Fruit fly (Drosophila melanogaster) whole organism, embryonic: ENCODE data around the gene Rbp1-like.
A peak's percentile ranks its signal among the peaks of the same experiment; 100 is the strongest.

ENCODE experiments used
- Abd-B ChIP-seq: fragments of 200-800 bp; sonication (Bioruptor generic); optimal IDR thresholded peaks from 2 replicates; lab custom pipeline; 2018; ENCODE audit warnings: missing biosample characterization, mild to moderate bottlenecking, missing genetic modification characterization, moderate library complexity
- B-H2 ChIP-seq: fragments of 200-800 bp; sonication (Bioruptor generic); optimal IDR thresholded peaks from 2 replicates; lab custom pipeline; 2018; ENCODE audit warnings: missing biosample characterization, mild to moderate bottlenecking, missing genetic modification characterization
- Bdp1 ChIP-seq: fragments of 200-800 bp; sonication (Bioruptor generic); optimal IDR thresholded peaks from 3 replicates; lab custom pipeline; 2016; ENCODE audit warnings: missing biosample characterization, missing genetic modification characterization
- Blimp-1 ChIP-seq: fragments of 200-800 bp; sonication (Bioruptor generic); optimal IDR thresholded peaks from 3 replicates; lab custom pipeline; 2018; ENCODE audit warnings: missing biosample characterization, missing genetic modification characterization, mild to moderate bottlenecking, moderate library complexity, missing genetic modification reagents
- CG10462 ChIP-seq: fragments of 200-800 bp; sonication (Bioruptor generic); optimal IDR thresholded peaks from 2 replicates; lab custom pipeline; 2016; ENCODE audit warnings: missing biosample characterization, missing genetic modification characterization
- CG12744 ChIP-seq: fragments of 200-800 bp; sonication (Bioruptor generic); optimal IDR thresholded peaks from 2 replicates; lab custom pipeline; 2016; ENCODE audit warnings: missing biosample characterization, missing genetic modification characterization
- CG12942 ChIP-seq: fragments of 200-800 bp; sonication (Bioruptor generic); optimal IDR thresholded peaks from 3 replicates; lab custom pipeline; 2016; ENCODE audit warnings: missing biosample characterization, missing genetic modification characterization
- CG15514 ChIP-seq: fragments of 200-800 bp; sonication (Bioruptor generic); optimal IDR thresholded peaks from 3 replicates; lab custom pipeline; 2017; ENCODE audit warnings: missing biosample characterization, missing genetic modification characterization, mild to moderate bottlenecking, moderate library complexity, missing genetic modification reagents
- CG1603 ChIP-seq: fragments of 200-800 bp; sonication (Bioruptor generic); optimal IDR thresholded peaks from 2 replicates; lab custom pipeline; 2019; ENCODE audit warnings: missing biosample characterization, mild to moderate bottlenecking, missing genetic modification characterization, moderate library complexity
- CG17612 ChIP-seq: fragments of 200-800 bp; sonication (Bioruptor generic); IDR thresholded peaks from 2 replicates; pipeline ENCODE4 v1.3.6; 2022; ENCODE audit warnings: missing biosample characterization, missing genetic modification characterization
- CG18476 ChIP-seq: fragments of 200-800 bp; sonication (Bioruptor generic); optimal IDR thresholded peaks from 2 replicates; lab custom pipeline; 2016; ENCODE audit warnings: missing biosample characterization, mild to moderate bottlenecking, missing genetic modification characterization
- CG18764 ChIP-seq: fragments of 200-800 bp; sonication (Bioruptor generic); optimal IDR thresholded peaks from 3 replicates; lab custom pipeline; 2016; ENCODE audit warnings: missing biosample characterization, missing genetic modification characterization
- CG31365 ChIP-seq: fragments of 200-800 bp; sonication (Bioruptor generic); optimal IDR thresholded peaks from 2 replicates; lab custom pipeline; 2018; ENCODE audit warnings: missing biosample characterization, mild to moderate bottlenecking, missing genetic modification characterization
- CG31388 ChIP-seq: fragments of 200-800 bp; sonication (Bioruptor generic); optimal IDR thresholded peaks from 2 replicates; lab custom pipeline; 2016; ENCODE audit warnings: missing biosample characterization, missing genetic modification characterization
- CG33213 ChIP-seq: fragments of 200-800 bp; sonication (Bioruptor generic); optimal IDR thresholded peaks from 3 replicates; lab custom pipeline; 2016; ENCODE audit warnings: missing biosample characterization, missing genetic modification characterization
- CG3407 ChIP-seq: fragments of 200-800 bp; sonication (Bioruptor generic); optimal IDR thresholded peaks from 2 replicates; lab custom pipeline; 2018; ENCODE audit warnings: missing biosample characterization, mild to moderate bottlenecking, missing genetic modification characterization
- CG34224 ChIP-seq: fragments of 200-800 bp; sonication (Bioruptor generic); IDR thresholded peaks from 3 replicates; pipeline ENCODE4 v1.3.6; 2022; ENCODE audit warnings: missing biosample characterization, missing genetic modification characterization; ENCODE audit not compliant: partially characterized antibody
- CG4282 ChIP-seq: fragments of 200-800 bp; sonication (Bioruptor generic); optimal IDR thresholded peaks from 2 replicates; lab custom pipeline; 2016; ENCODE audit warnings: missing biosample characterization, missing genetic modification characterization
- CG7556 ChIP-seq: fragments of 200-800 bp; sonication (Bioruptor generic); optimal IDR thresholded peaks from 2 replicates; lab custom pipeline; 2017; ENCODE audit warnings: missing biosample characterization, mild to moderate bottlenecking, missing genetic modification characterization
- CG7745 ChIP-seq: fragments of 200-800 bp; sonication (Bioruptor generic); optimal IDR thresholded peaks from 2 replicates; lab custom pipeline; 2018; ENCODE audit warnings: missing biosample characterization, mild to moderate bottlenecking, missing genetic modification characterization, moderate library complexity
- CG7839 ChIP-seq: fragments of 200-800 bp; sonication (Bioruptor generic); optimal IDR thresholded peaks from 3 replicates; lab custom pipeline; 2018; ENCODE audit warnings: missing biosample characterization, mild to moderate bottlenecking, missing genetic modification characterization, moderate library complexity
- CG8765 ChIP-seq: fragments of 200-800 bp; sonication (Bioruptor generic); IDR thresholded peaks from 2 replicates; pipeline ENCODE4 v1.3.6; 2022; ENCODE audit warnings: missing biosample characterization, missing genetic modification characterization
- Dek ChIP-seq: fragments of 200-800 bp; sonication (Bioruptor generic); optimal IDR thresholded peaks from 3 replicates; lab custom pipeline; 2019; ENCODE audit warnings: missing biosample characterization, mild to moderate bottlenecking, missing genetic modification characterization, moderate library complexity
- Doc3 ChIP-seq: fragments of 200-800 bp; sonication (Bioruptor generic); IDR thresholded peaks from 3 replicates; pipeline ENCODE4 v1.3.6; 2022; ENCODE audit warnings: missing biosample characterization, missing genetic modification characterization; ENCODE audit not compliant: partially characterized antibody
- E2f1 ChIP-seq: fragments of 200-800 bp; sonication (Bioruptor generic); IDR thresholded peaks from 2 replicates; pipeline ENCODE4 v1.3.6; 2022; ENCODE audit warnings: missing biosample characterization, missing genetic modification characterization
- HHEX ChIP-seq: fragments of 200-800 bp; sonication (Bioruptor generic); optimal IDR thresholded peaks from 3 replicates; lab custom pipeline; 2017; ENCODE audit warnings: missing biosample characterization, mild to moderate bottlenecking, missing genetic modification characterization, missing genetic modification reagents
- HmgD ChIP-seq: fragments of 200-800 bp; sonication (Bioruptor generic); optimal IDR thresholded peaks from 3 replicates; lab custom pipeline; 2016; ENCODE audit warnings: missing biosample characterization, missing genetic modification characterization
- Oaz ChIP-seq: fragments of 200-800 bp; sonication (Bioruptor generic); IDR thresholded peaks from 2 replicates; pipeline ENCODE4 v1.3.6; 2022; ENCODE audit warnings: missing biosample characterization, missing genetic modification characterization
- Xbp1 ChIP-seq: fragments of 200-800 bp; sonication (Bioruptor generic); optimal IDR thresholded peaks from 3 replicates; lab custom pipeline; 2016; ENCODE audit warnings: missing biosample characterization, mild to moderate bottlenecking, missing genetic modification characterization
- YL-1 ChIP-seq: fragments of 200-800 bp; sonication (Bioruptor generic); optimal IDR thresholded peaks from 3 replicates; lab custom pipeline; 2017; ENCODE audit warnings: missing biosample characterization, mild to moderate bottlenecking, missing genetic modification characterization
- ab ChIP-seq: fragments of 200-800 bp; sonication (Bioruptor generic); optimal IDR thresholded peaks from 2 replicates; lab custom pipeline; 2016; ENCODE audit warnings: missing biosample characterization, missing genetic modification characterization
- amos ChIP-seq: fragments of 200-800 bp; sonication (Bioruptor generic); IDR thresholded peaks from 2 replicates; pipeline ENCODE4 v1.3.6; 2022; ENCODE audit warnings: missing biosample characterization, missing genetic modification characterization; ENCODE audit not compliant: partially characterized antibody
- corto ChIP-seq: fragments of 200-800 bp; sonication (Bioruptor generic); optimal IDR thresholded peaks from 2 replicates; lab custom pipeline; 2016; ENCODE audit warnings: missing biosample characterization, mild to moderate bottlenecking, missing genetic modification characterization, moderate library complexity
- dpn ChIP-seq, 2 experiments: fragments of 200-800 bp; sonication (Bioruptor generic); optimal IDR thresholded peaks; 3 replicates each; lab custom pipeline; 2016; ENCODE audit warnings: missing biosample characterization in 2 of 2, missing genetic modification characterization in 2 of 2
- dysf ChIP-seq: fragments of 200-800 bp; sonication (Bioruptor generic); IDR thresholded peaks from 3 replicates; pipeline ENCODE4 v1.3.6; 2022; ENCODE audit warnings: missing biosample characterization, missing genetic modification characterization
- ewg ChIP-seq: fragments of 200-800 bp; sonication (Bioruptor generic); optimal IDR thresholded peaks from 3 replicates; lab custom pipeline; 2017; ENCODE audit warnings: mild to moderate bottlenecking, missing biosample characterization, missing genetic modification reagents, missing genetic modification characterization
- gcm2 ChIP-seq: fragments of 200-800 bp; sonication (Bioruptor generic); optimal IDR thresholded peaks from 2 replicates; lab custom pipeline; 2016; ENCODE audit warnings: missing biosample characterization, missing genetic modification characterization
- lbe ChIP-seq: fragments of 200-800 bp; sonication (Bioruptor generic); optimal IDR thresholded peaks from 2 replicates; lab custom pipeline; 2016; ENCODE audit warnings: missing biosample characterization, mild to moderate bottlenecking, missing genetic modification characterization
- peb ChIP-seq: fragments of 200-800 bp; sonication (Bioruptor generic); IDR thresholded peaks from 2 replicates; pipeline ENCODE4 v1.3.6; 2022; ENCODE audit warnings: missing biosample characterization, missing genetic modification characterization
- pnt ChIP-seq: fragments of 200-800 bp; sonication (Bioruptor generic); optimal IDR thresholded peaks from 3 replicates; lab custom pipeline; 2016; ENCODE audit warnings: missing biosample characterization, missing genetic modification characterization
- pros ChIP-seq: fragments of 200-800 bp; sonication (Bioruptor generic); optimal IDR thresholded peaks from 3 replicates; lab custom pipeline; 2019; ENCODE audit warnings: missing biosample characterization, mild to moderate bottlenecking, missing genetic modification characterization, moderate library complexity
- pum ChIP-seq: fragments of 200-800 bp; sonication (Bioruptor generic); optimal IDR thresholded peaks from 2 replicates; lab custom pipeline; 2016; ENCODE audit warnings: missing biosample characterization, missing genetic modification characterization
- sc ChIP-seq, 3 experiments: fragments of >200 bp in 2 of 3; fragments of 200-800 bp in 1 of 3; sonication (Bioruptor generic) in 1 of 3; optimal IDR thresholded peaks; 2 replicates in 2 of 3; 3 replicates in 1 of 3; lab custom pipeline; 2017; ENCODE audit warnings: mild to moderate bottlenecking in 1 of 3, missing biosample characterization in 1 of 3, missing genetic modification characterization in 1 of 3, missing genetic modification reagents in 1 of 3
- sim ChIP-seq: fragments of 200-800 bp; sonication (Bioruptor generic); IDR thresholded peaks from 2 replicates; pipeline ENCODE4 v1.3.6; 2022; ENCODE audit warnings: missing biosample characterization, missing genetic modification characterization
- slp2 ChIP-seq: fragments of 200-800 bp; sonication (Bioruptor generic); optimal IDR thresholded peaks from 2 replicates; lab custom pipeline; 2016; ENCODE audit warnings: missing biosample characterization, missing genetic modification characterization
- stc ChIP-seq: fragments of 200-800 bp; sonication (Bioruptor generic); IDR thresholded peaks from 2 replicates; pipeline ENCODE4 v1.3.6; 2022; ENCODE audit warnings: missing biosample characterization, missing genetic modification characterization
- ttk ChIP-seq: fragments of 200-800 bp; sonication (Bioruptor generic); IDR thresholded peaks from 2 replicates; pipeline ENCODE4 v2.1.2; 2022; ENCODE audit warnings: missing biosample characterization, missing genetic modification characterization

The Rbp1-like gene

DNA sequence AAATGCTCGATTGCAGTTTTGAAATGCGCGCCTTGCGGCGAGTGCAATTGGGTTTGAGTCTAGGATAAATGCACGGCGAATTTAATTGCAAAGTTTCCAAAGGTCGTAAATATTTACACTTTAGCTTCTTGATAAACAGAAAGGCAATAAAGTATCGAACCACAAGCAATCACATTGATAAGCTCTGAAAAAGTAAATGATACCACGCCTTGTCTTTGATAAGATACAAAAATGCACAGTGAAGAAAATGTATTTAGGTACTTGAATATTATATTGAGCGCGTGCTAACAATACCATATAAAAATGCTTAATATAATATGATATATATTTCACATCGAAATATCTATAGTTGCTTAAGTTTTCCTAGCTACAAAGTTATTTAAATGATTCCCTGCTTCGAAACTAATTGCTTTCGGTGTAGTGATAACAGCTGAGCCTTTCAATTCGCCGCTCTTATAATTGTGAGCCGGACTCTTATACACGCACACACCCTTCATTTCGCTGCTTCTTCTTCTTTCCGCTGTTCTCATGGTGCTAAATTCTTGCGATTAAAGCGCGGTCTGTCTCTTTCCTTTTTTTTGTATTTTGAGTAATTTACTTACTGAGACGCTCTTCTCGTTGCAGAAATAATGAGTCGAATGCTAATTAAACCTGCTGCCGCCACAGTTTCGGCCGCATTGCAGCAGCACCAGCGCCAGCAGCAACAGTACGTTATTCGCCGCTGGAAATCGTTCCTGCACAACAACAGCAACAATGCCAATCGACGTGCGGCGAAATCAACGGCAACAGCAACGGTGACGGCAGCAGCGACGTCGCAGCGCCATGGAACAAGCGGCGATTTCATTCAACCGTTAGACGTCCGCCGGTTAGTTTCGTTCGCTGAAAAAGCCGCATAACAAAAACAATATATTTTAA, 11.2 kb downstream of the Rbp1-like start (continued):
- TF ChIP-seq Abd-B (GFP tag; lab: Kevin White, UChicago) = peak; percentile 74
- no peak for TF ChIP-seq CG34224 (GFP tag; lab: Robert Waterston, UW)
- TF ChIP-seq CG1603 (tag; lab: Kevin White, UChicago) = peak; percentile 74
- peak; percentile 86 for TF ChIP-seq Blimp-1
- peak; percentile 89 for TF ChIP-seq CG7556 (GFP tag; lab: Kevin White, UChicago)
- TF ChIP-seq E2f1 (GFP tag; lab: Robert Waterston, UW) = peak; percentile 81
- TF ChIP-seq amos (GFP tag; lab: Robert Waterston, UW) = no peak
- TF ChIP-seq stc (GFP tag; lab: Robert Waterston, UW) = peak; percentile 81
- peak; percentile 41; the same call in 1 of the 2 replicates for TF ChIP-seq CG8765
- no peak for TF ChIP-seq HmgD (GFP tag; lab: Kevin White, UChicago)
- TF ChIP-seq Xbp1 (GFP tag; lab: Kevin White, UChicago) = peak; percentile 86
- no peak for TF ChIP-seq CG33213 (GFP tag; lab: Kevin White, UChicago)
- peak; percentile 72 for TF ChIP-seq corto (GFP tag; lab: Kevin White, UChicago)
- TF ChIP-seq gcm2 (GFP tag; lab: Kevin White, UChicago) = peak; percentile 67
- TF ChIP-seq sc (optimal IDR thresholded peaks at IDR 0.05; lab: Kevin White, UChicago) = no peak
- TF ChIP-seq sc (GFP tag; optimal IDR thresholded peaks at IDR 0.05; lab: Kevin White, UChicago) = peak; percentile 80
- peak; percentile 35 for TF ChIP-seq Bdp1 (GFP tag; lab: Kevin White, UChicago)
- TF ChIP-seq CG17612 (GFP tag; lab: Robert Waterston, UW) = peak; percentile 41; the same call in 1 of the 2 replicates
- TF ChIP-seq Doc3 = no peak
- peak; percentile 27 for TF ChIP-seq CG31388 (GFP tag; lab: Kevin White, UChicago)
- peak; percentile 33 for TF ChIP-seq slp2 (GFP tag; lab: Kevin White, UChicago)
- peak; percentile 81 for TF ChIP-seq ttk (GFP tag; lab: Robert Waterston, UW)
- peak; percentile 18 for TF ChIP-seq ab
- peak; percentile 84 for TF ChIP-seq HHEX (GFP tag; lab: Kevin White, UChicago)
- peak; percentile 74 for TF ChIP-seq peb
- peak; percentile 59 for TF ChIP-seq CG15514 (GFP tag; lab: Kevin White, UChicago)
- peak; percentile 79 for TF ChIP-seq CG7839 (tag; lab: Kevin White, UChicago)
- TF ChIP-seq CG31365 = peak; percentile 40
- peak; percentile 68 for TF ChIP-seq CG12942
- TF ChIP-seq YL-1 = peak; percentile 48
- TF ChIP-seq CG18764 = peak; percentile 72
- TF ChIP-seq B-H2 = peak; percentile 42
- peak; percentile 82 for TF ChIP-seq CG3407 (GFP tag; lab: Kevin White, UChicago)
- peak; percentile 86 for TF ChIP-seq dysf (GFP tag; lab: Robert Waterston, UW)
- TF ChIP-seq pros = peak; percentile 62
- peak; percentile 59; the same call in 1 of the 2 replicates for TF ChIP-seq sim
- TF ChIP-seq CG7745 (tag; lab: Kevin White, UChicago) = no peak
- no peak for TF ChIP-seq CG4282
- TF ChIP-seq Oaz (GFP tag; lab: Robert Waterston, UW) = peak; percentile 68
- peak; percentile 77 for TF ChIP-seq CG18476 (GFP tag; lab: Kevin White, UChicago)
- TF ChIP-seq Dek (tag; lab: Kevin White, UChicago) = peak; percentile 81
- peak; percentile 69 for TF ChIP-seq ewg
- TF ChIP-seq CG10462 (GFP tag; lab: Kevin White, UChicago) = peak; percentile 57
- TF ChIP-seq lbe = peak; percentile 81
- TF ChIP-seq CG12744 (GFP tag; lab: Kevin White, UChicago) = peak; percentile 40
- peak; percentile 53 to 82 for TF ChIP-seq dpn (GFP tag; optimal IDR thresholded peaks at IDR 0.05; lab: Kevin White, UChicago)
- no peak for TF ChIP-seq pum (GFP tag; lab: Kevin White, UChicago)
- no peak for TF ChIP-seq pnt (GFP tag; lab: Kevin White, UChicago)
